Fruit fly (Drosophila melanogaster): Measurements from ENCODE around the gene RpL37A.

The RpL37A gene

DNA sequence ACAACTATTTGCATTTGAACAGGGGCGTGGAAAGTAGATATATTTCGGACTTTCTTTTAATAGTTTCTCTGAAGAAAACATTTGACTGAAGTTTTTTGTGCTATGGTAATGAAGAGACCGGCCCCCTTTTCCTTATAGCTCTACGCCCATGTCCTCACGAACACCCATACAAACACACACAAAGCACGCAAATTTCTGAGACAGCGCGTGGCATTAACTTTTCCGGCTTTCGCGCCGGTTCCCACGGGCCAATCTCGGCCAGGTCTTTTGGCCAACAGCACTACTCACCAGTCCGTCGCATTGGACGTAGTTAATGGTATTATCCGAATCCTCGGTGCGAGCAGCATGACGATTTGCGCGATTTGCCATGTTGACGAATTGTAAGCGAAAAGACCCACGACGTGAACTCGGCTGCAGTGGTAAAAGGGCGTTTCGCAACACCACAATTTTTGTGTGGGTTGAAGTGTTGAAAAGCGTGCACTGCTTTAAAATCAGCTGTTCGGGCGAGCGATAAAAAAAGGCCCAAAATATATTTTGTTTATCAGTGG lies 18.3 kb upstream of the RpL37A start, which contains the start of gene senju (continued):
- peak; percentile 85 for TF ChIP-seq CG10631 (GFP tag; optimal IDR thresholded peaks at IDR 0.05)
- TF ChIP-seq Met (GFP tag; optimal IDR thresholded peaks at IDR 0.05): peak; percentile 87
- TF ChIP-seq Ets21C (GFP tag; optimal IDR thresholded peaks at IDR 0.05): peak; percentile 82
- peak; percentile 73 for TF ChIP-seq Sox15 (GFP tag; optimal IDR thresholded peaks at IDR 0.05)
- TF ChIP-seq cyc (GFP tag; optimal IDR thresholded peaks at IDR 0.05): peak; percentile 84
- TF ChIP-seq CG8119 (GFP tag; IDR thresholded peaks at IDR 0.05): peak; percentile 87
- peak; percentile 83 for TF ChIP-seq Eip75B (GFP tag; optimal IDR thresholded peaks at IDR 0.05)
- TF ChIP-seq svp (GFP tag): peak; percentile 93
- TF ChIP-seq CG32006 (GFP tag; optimal IDR thresholded peaks at IDR 0.05): peak; percentile 86
- peak; percentile 93 for TF ChIP-seq CG3919 (GFP tag; optimal IDR thresholded peaks at IDR 0.05)
- peak; percentile 68 for TF ChIP-seq CG3032 (tag; optimal IDR thresholded peaks at IDR 0.05)
- TF ChIP-seq fd85E (GFP tag; optimal IDR thresholded peaks at IDR 0.05): peak; percentile 76
- TF ChIP-seq CG9139 (GFP tag; optimal IDR thresholded peaks at IDR 0.05): peak; percentile 51
- TF ChIP-seq CG6276 (GFP tag; optimal IDR thresholded peaks at IDR 0.05): no peak
- peak; percentile 57 for TF ChIP-seq fd59A (GFP tag; optimal IDR thresholded peaks at IDR 0.05)
- peak; percentile 85 for TF ChIP-seq vri (GFP tag; optimal IDR thresholded peaks at IDR 0.05)
- peak; percentile 89 for TF ChIP-seq lz (GFP tag; optimal IDR thresholded peaks at IDR 0.05)
- peak; percentile 66 to 67 for TF ChIP-seq salr (GFP tag; optimal IDR thresholded peaks at IDR 0.05)
- peak; percentile 91 for TF ChIP-seq Sox14 (GFP tag; optimal IDR thresholded peaks at IDR 0.05)
- TF ChIP-seq Blimp-1 (GFP tag; optimal IDR thresholded peaks at IDR 0.05): peak; percentile 48
- peak; percentile 62 for TF ChIP-seq CG11294 (GFP tag; IDR thresholded peaks at IDR 0.05)
- peak; percentile 92 for TF ChIP-seq CG6163 (GFP tag; IDR thresholded peaks at IDR 0.05)
- peak; percentile 84 for TF ChIP-seq CG15336 (GFP tag; IDR thresholded peaks at IDR 0.05)
- peak; percentile 75 for TF ChIP-seq CG11762 (GFP tag; optimal IDR thresholded peaks at IDR 0.05; ENCODE audit: insufficient read depth)
- TF ChIP-seq CG1621 (tag; optimal IDR thresholded peaks at IDR 0.05): peak; percentile 80
- peak; percentile 88 for TF ChIP-seq OdsH (GFP tag; optimal IDR thresholded peaks at IDR 0.05)
- TF ChIP-seq Smox (GFP tag; optimal IDR thresholded peaks at IDR 0.05): peak; percentile 84
- peak; percentile 80 for TF ChIP-seq CG8632 (GFP tag; optimal IDR thresholded peaks at IDR 0.05)
- peak; percentile 71 to 73 for TF ChIP-seq ss (GFP tag; optimal IDR thresholded peaks at IDR 0.05)
- TF ChIP-seq spab (GFP tag; optimal IDR thresholded peaks at IDR 0.05): peak; percentile 75
- peak; percentile 75 for TF ChIP-seq CG6808 (GFP tag; optimal IDR thresholded peaks at IDR 0.05)
- TF ChIP-seq esn (GFP tag; optimal IDR thresholded peaks at IDR 0.05): peak; percentile 92
- peak; percentile 95 for TF ChIP-seq Eip78C (GFP tag)
- TF ChIP-seq CG16779 (tag; optimal IDR thresholded peaks at IDR 0.05): peak; percentile 58
- peak; percentile 80 for TF ChIP-seq CG8319 (GFP tag; optimal IDR thresholded peaks at IDR 0.05)
- TF ChIP-seq dac (GFP tag; optimal IDR thresholded peaks at IDR 0.05): peak; percentile 80
- peak; percentile 79 for TF ChIP-seq CG10669 (GFP tag; optimal IDR thresholded peaks at IDR 0.05)
- TF ChIP-seq CG11902 (GFP tag; optimal IDR thresholded peaks at IDR 0.05): peak; percentile 72
- TF ChIP-seq Gug (GFP tag; IDR thresholded peaks at IDR 0.05): peak; percentile 61
- TF ChIP-seq Hr39 (GFP tag; optimal IDR thresholded peaks at IDR 0.05): peak; percentile 84

DNA sequence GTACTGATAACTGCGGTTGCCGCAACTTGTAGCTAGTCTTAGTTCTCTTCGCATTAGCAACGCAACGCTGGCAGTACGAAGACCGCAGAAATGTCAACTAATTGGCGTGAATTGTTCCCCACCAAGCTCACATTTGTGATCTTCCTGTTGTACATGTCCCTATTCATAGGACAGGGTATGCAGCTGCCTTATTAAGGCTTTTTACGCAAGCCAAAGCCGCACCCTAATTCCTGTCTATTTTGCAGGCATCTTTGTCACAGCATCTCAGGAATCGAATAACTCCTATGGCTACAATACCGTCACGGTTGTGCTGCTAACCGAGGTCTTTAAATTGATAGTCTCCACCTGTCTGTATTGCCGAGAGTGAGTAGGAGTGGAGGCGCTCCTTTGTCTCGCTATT lies 17.8 kb upstream of the RpL37A start, which contains the start of gene eIF3h:
Gene eIF3h (minus strand): TSS at position 101 of the 400 bp plus-strand sequence.
- TF ChIP-seq CG31627 (GFP tag; optimal IDR thresholded peaks at IDR 0.05): no peak
- no peak for TF ChIP-seq acj6 (GFP tag; optimal IDR thresholded peaks at IDR 0.05)
- no peak for TF ChIP-seq cyc (GFP tag; optimal IDR thresholded peaks at IDR 0.05)
- no peak for TF ChIP-seq Sox14 (GFP tag; optimal IDR thresholded peaks at IDR 0.05)
- TF ChIP-seq CG9139 (GFP tag; optimal IDR thresholded peaks at IDR 0.05): no peak
- TF ChIP-seq Blimp-1 (GFP tag; optimal IDR thresholded peaks at IDR 0.05): no peak
- no peak for TF ChIP-seq net (GFP tag; optimal IDR thresholded peaks at IDR 0.05)
- TF ChIP-seq Smox (GFP tag; optimal IDR thresholded peaks at IDR 0.05): no peak
- no peak for TF ChIP-seq Met (GFP tag; optimal IDR thresholded peaks at IDR 0.05)
- no peak for TF ChIP-seq CG32006 (GFP tag; optimal IDR thresholded peaks at IDR 0.05)
- no peak for TF ChIP-seq Ets21C (GFP tag; optimal IDR thresholded peaks at IDR 0.05)
- no peak for TF ChIP-seq CG11902 (GFP tag; optimal IDR thresholded peaks at IDR 0.05)

Data from whole organism, prepupa.